Worm (Caenorhabditis elegans) whole organism, young adult: Measurements from ENCODE around the gene F48C5.2.
A peak's percentile ranks its signal among the peaks of the same experiment; 100 is the strongest.

Source experiments
- B0261.1 ChIP-seq: sonication (generic microtip); optimal IDR thresholded peaks from 2 replicates; lab custom pipeline; 2016; ENCODE audit warnings: mild to moderate bottlenecking, missing genetic modification characterization, moderate library complexity, missing compliant biosample characterization
- F22D6.2 ChIP-seq: sonication (generic microtip); optimal IDR thresholded peaks from 2 replicates; lab custom pipeline; 2016; ENCODE audit warnings: mild to moderate bottlenecking, missing genetic modification characterization, missing compliant biosample characterization
- F39B2.1 ChIP-seq: fragments of 200-800 bp; sonication (Bioruptor generic); IDR thresholded peaks from 2 replicates; pipeline ENCODE4 v1.3.6; 2022; ENCODE audit warnings: missing genetic modification reagents, missing genetic modification characterization, missing compliant biosample characterization
- F52B5.7 ChIP-seq: sonication (generic microtip); optimal IDR thresholded peaks from 2 replicates; lab custom pipeline; 2016; ENCODE audit warnings: mild to moderate bottlenecking, missing genetic modification characterization, missing compliant biosample characterization
- F57A8.1 ChIP-seq: fragments of 200-800 bp; sonication (Bioruptor generic); optimal IDR thresholded peaks from 2 replicates; lab custom pipeline; 2018; ENCODE audit warnings: mild to moderate bottlenecking, missing genetic modification characterization, moderate library complexity, missing compliant biosample characterization
- F57C9.4 ChIP-seq: sonication (generic microtip); optimal IDR thresholded peaks from 2 replicates; lab custom pipeline; 2017; ENCODE audit warnings: mild to moderate bottlenecking, missing genetic modification characterization, missing compliant biosample characterization
- T07F8.4 ChIP-seq: sonication (generic microtip); optimal IDR thresholded peaks from 2 replicates; lab custom pipeline; 2016; ENCODE audit warnings: mild to moderate bottlenecking, missing genetic modification characterization, moderate library complexity, missing compliant biosample characterization
- T26A5.8 ChIP-seq: sonication (generic microtip); optimal IDR thresholded peaks from 2 replicates; lab custom pipeline; 2016; ENCODE audit warnings: missing genetic modification characterization, missing compliant biosample characterization
- Y53G8AR.9 ChIP-seq: fragments of 200-800 bp; sonication (Bioruptor generic); conservative IDR thresholded peaks from 2 replicates; pipeline ENCODE4 v1.3.6; 2022; ENCODE audit warnings: missing genetic modification reagents, missing genetic modification characterization, missing compliant biosample characterization
- Y56A3A.18 ChIP-seq: fragments of 200-800 bp; sonication (Bioruptor generic); IDR thresholded peaks from 2 replicates; pipeline ENCODE4 v1.3.6; 2022; ENCODE audit warnings: missing genetic modification reagents, missing genetic modification characterization, missing compliant biosample characterization
- akir-1 ChIP-seq: fragments of 200-800 bp; sonication (Bioruptor generic); optimal IDR thresholded peaks from 2 replicates; lab custom pipeline; 2018; ENCODE audit warnings: mild to moderate bottlenecking, missing genetic modification characterization, moderate library complexity, missing compliant biosample characterization
- aptf-3 ChIP-seq: fragments of 200-800 bp; sonication (Bioruptor generic); IDR thresholded peaks from 2 replicates; pipeline ENCODE4 v1.3.6; 2022; ENCODE audit warnings: missing genetic modification characterization, missing compliant biosample characterization
- attf-3 ChIP-seq: fragments of 200-800 bp; sonication (Bioruptor generic); conservative IDR thresholded peaks from 2 replicates; pipeline ENCODE4 v1.3.6; 2022; ENCODE audit warnings: missing genetic modification reagents, missing genetic modification characterization, missing compliant biosample characterization
- attf-5 ChIP-seq: fragments of 200-800 bp; sonication (Bioruptor generic); optimal IDR thresholded peaks from 2 replicates; lab custom pipeline; 2018; ENCODE audit warnings: mild to moderate bottlenecking, missing genetic modification characterization, missing compliant biosample characterization
- bed-1 ChIP-seq: fragments of 200-800 bp; sonication (Bioruptor generic); IDR thresholded peaks from 2 replicates; pipeline ENCODE4 v1.3.6; 2022; ENCODE audit warnings: missing genetic modification reagents, missing genetic modification characterization, missing compliant biosample characterization
- cebp-1 ChIP-seq, 2 experiments: fragments of 200-800 bp in 1 of 2; sonication (Bioruptor generic) in 1 of 2; sonication (generic microtip) in 1 of 2; IDR thresholded peaks in 1 of 2; optimal IDR thresholded peaks in 1 of 2; 2 replicates each; pipeline versions ENCODE4 v1.3.6 to Lab custom; 2017 to 2022; ENCODE audit warnings: missing compliant biosample characterization in 2 of 2, missing genetic modification characterization in 2 of 2, mild to moderate bottlenecking in 1 of 2, missing genetic modification reagents in 1 of 2, moderate library complexity in 1 of 2
- die-1 ChIP-seq: sonication (generic microtip); optimal IDR thresholded peaks from 2 replicates; lab custom pipeline; 2016; ENCODE audit warnings: missing genotype, mild to moderate bottlenecking, missing genetic modification characterization, missing compliant biosample characterization
- dpl-1 ChIP-seq: fragments of 150-350 bp; optimal IDR thresholded peaks from 2 replicates; lab custom pipeline; 2014; ENCODE audit warnings: missing biosample characterization, missing genetic modification reagents, missing genetic modification characterization
- ekl-4 ChIP-seq: fragments of 200-800 bp; sonication (Bioruptor generic); IDR thresholded peaks from 2 replicates; pipeline ENCODE4 v1.3.6; 2022; ENCODE audit warnings: missing genetic modification reagents, missing genetic modification characterization, missing compliant biosample characterization
- ets-4 ChIP-seq: fragments of 200-800 bp; sonication (Bioruptor generic); optimal IDR thresholded peaks from 2 replicates; lab custom pipeline; 2018; ENCODE audit warnings: mild to moderate bottlenecking, missing genetic modification characterization, missing compliant biosample characterization
- gei-17 ChIP-seq: fragments of 200-800 bp; sonication (Bioruptor generic); optimal IDR thresholded peaks from 2 replicates; lab custom pipeline; 2018; ENCODE audit warnings: mild to moderate bottlenecking, missing genetic modification characterization, missing compliant biosample characterization
- let-526 ChIP-seq: fragments of 200-800 bp; sonication (Bioruptor generic); IDR thresholded peaks from 2 replicates; pipeline ENCODE4 v1.3.6; 2022; ENCODE audit warnings: missing genetic modification reagents, missing genetic modification characterization, missing compliant biosample characterization
- lin-26 ChIP-seq: fragments of 200-800 bp; sonication (Bioruptor generic); IDR thresholded peaks from 2 replicates; pipeline ENCODE4 v1.3.6; 2022; ENCODE audit warnings: missing genetic modification reagents, missing genetic modification characterization, missing compliant biosample characterization
- madf-10 ChIP-seq: sonication (generic microtip); optimal IDR thresholded peaks from 2 replicates; lab custom pipeline; 2016; ENCODE audit warnings: mild to moderate bottlenecking, missing genetic modification characterization, missing compliant biosample characterization
- mcd-1 ChIP-seq: fragments of 200-800 bp; sonication (Bioruptor generic); IDR thresholded peaks from 2 replicates; pipeline ENCODE4 v1.3.6; 2022; ENCODE audit warnings: missing genetic modification reagents, missing genetic modification characterization, missing compliant biosample characterization
- mel-28 ChIP-seq: sonication (generic microtip); optimal IDR thresholded peaks from 2 replicates; lab custom pipeline; 2016; ENCODE audit warnings: borderline replicate concordance, mild to moderate bottlenecking, missing genetic modification characterization, missing compliant biosample characterization
- mes-4 ChIP-seq: sonication (generic microtip); optimal IDR thresholded peaks from 2 replicates; lab custom pipeline; 2016; ENCODE audit warnings: missing genotype, missing genetic modification characterization, missing compliant biosample characterization
- nfya-1 ChIP-seq: sonication (generic microtip); optimal IDR thresholded peaks from 2 replicates; lab custom pipeline; 2017; ENCODE audit warnings: antibody characterized with exemption, missing compliant biosample characterization, missing genetic modification characterization, borderline replicate concordance; ENCODE audit not compliant: insufficient read depth
- nhr-120 ChIP-seq: fragments of 200-800 bp; sonication (Bioruptor generic); IDR thresholded peaks from 2 replicates; pipeline ENCODE4 v1.3.6; 2022; ENCODE audit warnings: missing genetic modification characterization, missing compliant biosample characterization
- nhr-27 ChIP-seq: fragments of 200-800 bp; sonication (Bioruptor generic); optimal IDR thresholded peaks from 2 replicates; lab custom pipeline; 2018; ENCODE audit warnings: mild to moderate bottlenecking, missing genetic modification characterization, moderate library complexity, missing compliant biosample characterization
- nhr-80 ChIP-seq: sonication (generic microtip); optimal IDR thresholded peaks from 2 replicates; lab custom pipeline; 2016; ENCODE audit warnings: missing genetic modification characterization, missing compliant biosample characterization
- pbrm-1 ChIP-seq: fragments of 200-800 bp; sonication (Bioruptor generic); IDR thresholded peaks from 2 replicates; pipeline ENCODE4 v1.3.6; 2022; ENCODE audit warnings: missing genetic modification reagents, missing genetic modification characterization, missing compliant biosample characterization
- rec-8 ChIP-seq, 2 experiments: sonication (generic microtip); optimal IDR thresholded peaks; 2 replicates each; lab custom pipeline; 2016; ENCODE audit warnings: mild to moderate bottlenecking in 2 of 2, missing genetic modification characterization in 2 of 2, missing genetic modification reagents in 2 of 2, missing genotype in 2 of 2, missing biosample characterization in 1 of 2, missing compliant biosample characterization in 1 of 2, moderate library complexity in 1 of 2
- repo-1 ChIP-seq: sonication (generic microtip); optimal IDR thresholded peaks from 2 replicates; lab custom pipeline; 2017; ENCODE audit warnings: mild to moderate bottlenecking, missing genetic modification characterization, missing compliant biosample characterization
- snpc-1.3 ChIP-seq: sonication (generic microtip); optimal IDR thresholded peaks from 2 replicates; lab custom pipeline; 2017; ENCODE audit warnings: missing genetic modification characterization, mild to moderate bottlenecking, missing compliant biosample characterization, antibody characterized with exemption, moderate library complexity, missing genotype, missing genetic modification reagents; ENCODE audit not compliant: insufficient read depth
- tlf-1 ChIP-seq: fragments of 200-800 bp; sonication (Bioruptor generic); optimal IDR thresholded peaks from 2 replicates; lab custom pipeline; 2018; ENCODE audit warnings: mild to moderate bottlenecking, missing genetic modification characterization, missing compliant biosample characterization
- zim-3 ChIP-seq: sonication (generic microtip); optimal IDR thresholded peaks from 2 replicates; lab custom pipeline; 2017; ENCODE audit warnings: mild to moderate bottlenecking, missing genetic modification characterization, moderate library complexity, missing compliant biosample characterization
- ztf-18 ChIP-seq: sonication (generic microtip); optimal IDR thresholded peaks from 2 replicates; lab custom pipeline; 2016; ENCODE audit warnings: missing genotype, mild to moderate bottlenecking, missing genetic modification characterization, missing compliant biosample characterization
- ztf-22 ChIP-seq: fragments of 200-800 bp; sonication (Bioruptor generic); optimal IDR thresholded peaks from 2 replicates; lab custom pipeline; 2018; ENCODE audit warnings: mild to moderate bottlenecking, missing genetic modification characterization, moderate library complexity, missing compliant biosample characterization
- ztf-25 ChIP-seq: fragments of 200-800 bp; sonication (Bioruptor generic); IDR thresholded peaks from 2 replicates; pipeline ENCODE4 v1.3.6; 2022; ENCODE audit warnings: missing genetic modification reagents, missing genetic modification characterization, missing compliant biosample characterization
- ztf-26 ChIP-seq: sonication (generic microtip); optimal IDR thresholded peaks from 2 replicates; lab custom pipeline; 2017; ENCODE audit warnings: missing genetic modification characterization, missing compliant biosample characterization
- ztf-28 ChIP-seq: fragments of 200-800 bp; sonication (Bioruptor generic); IDR thresholded peaks from 2 replicates; pipeline ENCODE4 v1.3.6; 2022; ENCODE audit warnings: missing genetic modification reagents, missing genetic modification characterization, missing compliant biosample characterization

F48C5.2 gene

DNA sequence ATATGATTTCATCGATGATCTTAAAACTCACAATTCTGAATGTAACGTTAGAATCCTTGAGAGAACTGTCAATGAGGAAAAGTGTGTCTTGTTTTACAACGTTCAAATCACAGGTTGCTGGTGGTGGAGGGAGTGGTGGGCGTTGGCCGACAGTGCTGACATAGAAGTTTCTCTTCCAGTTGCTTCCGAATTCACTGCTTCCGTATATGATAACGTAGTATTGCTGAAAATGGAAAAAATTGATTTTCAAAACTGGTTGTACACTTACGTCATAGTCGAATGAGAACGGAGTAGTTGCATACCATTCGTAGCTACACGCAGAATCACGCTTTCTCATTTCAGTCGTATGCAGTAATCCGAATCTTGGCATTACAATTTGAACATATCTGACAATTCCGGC, 37.7 kb upstream of the F48C5.2 start:
- TF ChIP-seq let-526 (GFP tag; lab: Robert Waterston, UW) (no peak), F57C9.4 (tag; lab: Kevin White, UChicago) (no peak), repo-1 (tag; lab: Kevin White, UChicago) (no peak), mel-28 (tag; lab: Kevin White, UChicago) (no peak), die-1 (tag; lab: Kevin White, UChicago) (no peak), nfya-1 (no peak), rec-8 (tag; optimal IDR thresholded peaks at IDR 0.05; lab: Kevin White, UChicago) (no peak), cebp-1 (GFP tag; IDR thresholded peaks at IDR 0.05; lab: Robert Waterston, UW) (no peak), cebp-1 (tag; optimal IDR thresholded peaks at IDR 0.05; lab: Kevin White, UChicago) (no peak), lin-26 (GFP tag; lab: Robert Waterston, UW) (no peak), ztf-22 (GFP tag; lab: Kevin White, UChicago) (no peak), mcd-1 (GFP tag; lab: Robert Waterston, UW) (no peak), B0261.1 (tag; lab: Kevin White, UChicago) (no peak), ztf-26 (tag; lab: Kevin White, UChicago) (no peak), ztf-25 (GFP tag; lab: Robert Waterston, UW) (no peak), pbrm-1 (GFP tag; lab: Robert Waterston, UW) (no peak)

DNA sequence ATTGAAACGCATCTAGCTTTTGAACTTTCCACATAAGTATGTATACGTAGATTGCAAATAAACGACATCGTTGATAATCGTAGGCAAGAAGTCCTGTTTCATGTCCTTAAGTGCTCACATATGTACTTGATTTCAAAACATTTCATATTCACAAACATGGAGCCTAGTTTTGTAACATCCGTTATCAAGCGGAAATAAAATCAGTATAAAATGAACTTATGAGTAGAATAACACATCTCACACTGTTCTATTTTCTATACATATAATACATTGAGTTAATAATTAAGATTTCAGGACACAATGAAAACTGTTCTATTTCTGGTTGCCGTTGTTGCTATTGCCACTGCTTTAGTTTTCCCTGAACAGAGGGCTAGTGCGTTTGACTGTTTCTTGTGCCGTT, 35.7 kb upstream of the F48C5.2 start, which contains the start of gene spp-21:
Gene spp-21 (plus strand): TSS at position 301 of the 400 bp plus-strand sequence.
- TF ChIP-seq T26A5.8 (tag; lab: Kevin White, UChicago), result no peak

DNA sequence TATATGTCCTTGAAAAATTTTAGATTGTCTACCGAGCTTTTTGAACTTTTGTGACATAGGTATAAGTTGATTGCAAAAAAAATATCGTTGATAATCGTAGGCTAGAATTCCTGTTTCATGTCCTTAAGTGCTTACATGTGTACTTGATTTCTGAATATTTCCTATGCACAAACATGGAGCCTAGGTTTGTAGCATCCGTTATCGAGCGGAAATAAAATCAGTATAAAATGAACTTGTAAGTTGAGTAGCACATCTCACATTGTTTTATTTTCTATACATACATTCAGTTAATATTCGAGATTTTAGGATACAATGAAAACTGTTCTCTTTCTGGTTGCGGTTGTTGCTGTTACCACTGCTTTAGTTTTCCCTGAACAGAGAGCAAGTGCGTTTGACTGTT, 33.4 kb upstream of the F48C5.2 start, which contains the start of gene spp-9:
Gene spp-9 (plus strand): TSS at position 301 of the 400 bp plus-strand sequence.
- TF ChIP-seq nfya-1 (no peak), nhr-120 (GFP tag; lab: Robert Waterston, UW) (no peak), Y56A3A.18 (GFP tag; lab: Robert Waterston, UW) (no peak)

DNA sequence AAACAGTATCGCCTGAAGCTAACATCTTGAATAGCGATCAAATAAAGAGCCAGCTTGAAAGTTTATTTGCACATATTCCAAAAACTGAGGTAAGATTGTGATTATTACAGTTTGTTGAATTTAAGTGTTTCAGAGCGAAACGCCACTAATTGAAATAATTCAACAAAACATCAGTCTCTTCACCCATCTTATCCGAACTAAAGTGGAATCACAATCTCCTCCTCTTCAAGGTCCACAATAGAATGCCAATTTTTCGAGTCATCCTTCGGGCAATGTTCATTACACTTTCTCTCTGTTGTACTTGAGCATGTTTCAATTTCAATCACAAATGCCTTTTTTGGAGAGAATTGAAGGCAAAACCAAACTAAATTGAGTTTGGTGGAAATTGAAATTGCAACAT, 29.9 kb upstream of the F48C5.2 start:
- TF ChIP-seq ekl-4 (GFP tag; lab: Robert Waterston, UW) (no peak), aptf-3 (GFP tag; lab: Robert Waterston, UW) (no peak), ztf-18 (tag; lab: Kevin White, UChicago) (no peak), T07F8.4 (tag; lab: Kevin White, UChicago) (no peak), ets-4 (no peak), F52B5.7 (tag; lab: Kevin White, UChicago) (no peak), F22D6.2 (tag; lab: Kevin White, UChicago) (no peak), gei-17 (GFP tag; lab: Kevin White, UChicago) (no peak), attf-3 (GFP tag; lab: Robert Waterston, UW) (no peak), F39B2.1 (GFP tag; lab: Robert Waterston, UW) (no peak), Y53G8AR.9 (GFP tag; lab: Robert Waterston, UW) (no peak), mes-4 (tag; lab: Kevin White, UChicago) (no peak), snpc-1.3 (tag; lab: Kevin White, UChicago) (no peak), nhr-80 (tag; lab: Kevin White, UChicago) (no peak)

DNA sequence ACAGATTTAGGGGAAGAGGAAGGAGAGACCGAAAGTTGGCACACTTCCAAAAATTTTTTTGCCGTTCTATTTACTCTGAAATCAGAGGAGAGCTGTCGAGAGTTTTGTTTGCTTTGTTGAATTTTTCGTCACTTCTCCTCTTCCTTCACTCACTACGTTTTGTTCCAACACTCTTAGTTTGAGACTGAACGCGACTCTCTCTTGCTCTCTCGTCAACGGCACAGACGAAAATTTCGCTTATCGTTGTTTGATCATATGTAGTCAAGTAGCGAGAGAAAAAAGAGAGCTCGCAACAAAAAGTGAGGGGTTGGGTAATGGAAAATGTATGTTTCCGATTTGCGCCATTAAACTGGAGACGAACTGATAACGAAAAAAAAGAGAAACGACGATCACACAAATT, 28.5 kb upstream of the F48C5.2 start:
- no peak for TF ChIP-seq akir-1 (GFP tag; lab: Kevin White, UChicago)
- no peak for TF ChIP-seq F57A8.1 (GFP tag; lab: Kevin White, UChicago)
- no peak for TF ChIP-seq dpl-1 (GFP tag; lab: Kevin White, UChicago)
- TF ChIP-seq nhr-80 (tag; lab: Kevin White, UChicago), result peak; percentile 98
- no peak for TF ChIP-seq nhr-27 (tag; lab: Kevin White, UChicago)
- no peak for TF ChIP-seq bed-1
- TF ChIP-seq ekl-4 (GFP tag; lab: Robert Waterston, UW), result no peak
- TF ChIP-seq mel-28 (tag; lab: Kevin White, UChicago), result no peak
- peak; percentile 6 for TF ChIP-seq tlf-1 (GFP tag; lab: Kevin White, UChicago)
- peak; percentile 22 for TF ChIP-seq madf-10 (tag; lab: Kevin White, UChicago)
- no peak for TF ChIP-seq attf-5
- TF ChIP-seq cebp-1 (GFP tag; IDR thresholded peaks at IDR 0.05; lab: Robert Waterston, UW), result no peak
- TF ChIP-seq cebp-1 (tag; optimal IDR thresholded peaks at IDR 0.05; lab: Kevin White, UChicago), result peak; percentile 46
- no peak for TF ChIP-seq ztf-28 (GFP tag; lab: Robert Waterston, UW)
- peak; percentile 3 for TF ChIP-seq zim-3 (tag; lab: Kevin White, UChicago)
